Worm (Caenorhabditis elegans) whole organism, L1 larva: Measurements from ENCODE around the gene C46F2.1.

ENCODE experiments used
- C34B4.2 ChIP-seq: sonication (generic microtip); optimal IDR thresholded peaks from 2 replicates; lab custom pipeline; 2017; ENCODE audit warnings: mild to moderate bottlenecking, missing genetic modification characterization, missing compliant biosample characterization
- F16B12.6 ChIP-seq: fragments of 150-350 bp; optimal IDR thresholded peaks from 2 replicates; lab custom pipeline; 2014; ENCODE audit warnings: missing biosample characterization, missing genetic modification characterization
- aha-1 ChIP-seq: fragments of 150-350 bp; optimal IDR thresholded peaks from 2 replicates; lab custom pipeline; 2014; ENCODE audit warnings: missing biosample characterization, missing genetic modification characterization
- dpl-1 ChIP-seq, 3 experiments: fragments of 150-350 bp in 2 of 3; sonication (generic microtip) in 1 of 3; optimal IDR thresholded peaks; 2 replicates each; lab custom pipeline; 2014 to 2017; ENCODE audit warnings: missing biosample characterization in 3 of 3, missing genetic modification characterization in 3 of 3, missing genetic modification reagents in 3 of 3
- dsc-1 ChIP-seq: sonication (generic microtip); optimal IDR thresholded peaks from 2 replicates; lab custom pipeline; 2016; ENCODE audit warnings: mild to moderate bottlenecking, missing genetic modification characterization, missing compliant biosample characterization
- efl-1 ChIP-seq, 4 experiments: fragments of 150-350 bp; optimal IDR thresholded peaks in 3 of 4; peaks in 1 of 4; 1 replicate in 1 of 4; 2 replicates in 3 of 4; lab custom pipeline; 2014; ENCODE audit warnings: missing biosample characterization in 2 of 4, missing genetic modification characterization in 2 of 4, missing genetic modification reagents in 2 of 4
- fkh-4 ChIP-seq: sonication (generic microtip); optimal IDR thresholded peaks from 2 replicates; lab custom pipeline; 2016; ENCODE audit warnings: missing compliant biosample characterization, missing genetic modification characterization, borderline replicate concordance
- isw-1 ChIP-seq: fragments of 200-800 bp; sonication (Bioruptor generic); IDR thresholded peaks from 2 replicates; pipeline ENCODE4 v1.3.6; 2022; ENCODE audit warnings: missing genetic modification characterization, missing compliant biosample characterization
- lin-14 ChIP-seq: fragments of 200-800 bp; sonication (Bioruptor generic); optimal IDR thresholded peaks from 2 replicates; lab custom pipeline; 2018; ENCODE audit warnings: mild to moderate bottlenecking, missing genetic modification characterization, moderate library complexity, missing compliant biosample characterization
- lin-39 ChIP-seq: fragments of 150-350 bp; optimal IDR thresholded peaks from 2 replicates; lab custom pipeline; 2014; ENCODE audit warnings: missing biosample characterization, missing genetic modification reagents, missing genetic modification characterization
- nhr-12 ChIP-seq: sonication (generic microtip); optimal IDR thresholded peaks from 2 replicates; lab custom pipeline; 2017; ENCODE audit warnings: missing biosample characterization, missing genetic modification characterization
- nhr-19 ChIP-seq: fragments of 200-800 bp; sonication (Bioruptor generic); conservative IDR thresholded peaks from 2 replicates; pipeline ENCODE4 v1.3.6; 2022; ENCODE audit warnings: missing genetic modification characterization, missing compliant biosample characterization
- nhr-47 ChIP-seq: sonication (generic microtip); optimal IDR thresholded peaks from 2 replicates; lab custom pipeline; 2016; ENCODE audit warnings: mild to moderate bottlenecking, missing genetic modification characterization, moderate library complexity, missing compliant biosample characterization
- nhr-71 ChIP-seq: sonication (generic microtip); optimal IDR thresholded peaks from 2 replicates; lab custom pipeline; 2016; ENCODE audit warnings: mild to moderate bottlenecking, missing genetic modification characterization, moderate library complexity, missing compliant biosample characterization
- nhr-85 ChIP-seq: sonication (generic microtip); peaks from one replicate; lab custom pipeline; 2016; ENCODE audit warnings: missing genetic modification characterization, inconsistent platforms, missing compliant biosample characterization
- pag-3 ChIP-seq: sonication (generic microtip); optimal IDR thresholded peaks from 2 replicates; lab custom pipeline; 2017; ENCODE audit warnings: missing genetic modification characterization, mild to moderate bottlenecking, missing compliant biosample characterization, antibody characterized with exemption, borderline replicate concordance; ENCODE audit not compliant: insufficient read depth
- sox-4 ChIP-seq: sonication (generic microtip); optimal IDR thresholded peaks from 2 replicates; lab custom pipeline; 2016; ENCODE audit warnings: missing genetic modification characterization, missing compliant biosample characterization
- swsn-7 ChIP-seq: sonication (generic microtip); optimal IDR thresholded peaks from 2 replicates; lab custom pipeline; 2016; ENCODE audit warnings: missing genetic modification characterization, missing compliant biosample characterization
- tbx-2 ChIP-seq: sonication (generic microtip); optimal IDR thresholded peaks from 2 replicates; lab custom pipeline; 2016; ENCODE audit warnings: missing genetic modification characterization, missing compliant biosample characterization
- xbp-1 ChIP-seq: sonication (generic microtip); optimal IDR thresholded peaks from 2 replicates; lab custom pipeline; 2016; ENCODE audit warnings: missing genetic modification characterization, missing compliant biosample characterization
- zip-4 ChIP-seq: fragments of 200-800 bp; sonication (Bioruptor generic); optimal IDR thresholded peaks from 2 replicates; lab custom pipeline; 2018; ENCODE audit warnings: mild to moderate bottlenecking, missing genetic modification characterization, moderate library complexity, missing compliant biosample characterization

C46F2.1 gene

ce11 chrX:8116157-8116556 is 38.3 kb downstream of the C46F2.1 start, which contains the start of gene hlh-8:
TSS of gene hlh-8 (plus strand) at chrX:8116457.
- peak; percentile 58 for TF ChIP-seq nhr-85
- no peak for TF ChIP-seq aha-1

- TF ChIP-seq F16B12.6 (tag; lab: Kevin White, UChicago): no peak
- no peak for TF ChIP-seq nhr-47 (tag; lab: Kevin White, UChicago)
- TF ChIP-seq nhr-19 (GFP tag; lab: Robert Waterston, UW): no peak
- no peak for TF ChIP-seq tbx-2
- peak; percentile 62 for TF ChIP-seq fkh-4 (tag; lab: Kevin White, UChicago)
- TF ChIP-seq sox-4 (tag; lab: Kevin White, UChicago): no peak
- TF ChIP-seq dpl-1 (GFP tag; optimal IDR thresholded peaks at IDR 0.05; lab: Kevin White, UChicago): no peak
- peak; percentile 84 for TF ChIP-seq dsc-1
- TF ChIP-seq pag-3 (tag; lab: Kevin White, UChicago): no peak
- no peak for TF ChIP-seq swsn-7
- no peak for TF ChIP-seq efl-1 (optimal IDR thresholded peaks at IDR 0.05; lab: Kevin White, UChicago)
- no peak for TF ChIP-seq efl-1 (GFP tag; optimal IDR thresholded peaks at IDR 0.05 in 1 of 2; lab: Kevin White, UChicago)
Measured at ce11 chrX:8117827-8118317, 40.0 kb downstream of the C46F2.1 start.

- no peak for TF ChIP-seq isw-1 (GFP tag; lab: Robert Waterston, UW)
- no peak for TF ChIP-seq zip-4 (GFP tag; lab: Kevin White, UChicago)
- TF ChIP-seq lin-39: no peak
Measured at ce11 chrX:8120281-8120680, 42.4 kb downstream of the C46F2.1 start.

ce11 chrX:8123194-8123593 is 45.3 kb downstream of the C46F2.1 start, which contains the start of gene C02B8.12:
TSS of gene C02B8.12 (minus strand) at chrX:8123368.
- TF ChIP-seq pag-3 (tag; lab: Kevin White, UChicago) (no peak), lin-14 (GFP tag; lab: Kevin White, UChicago) (peak; percentile 15), nhr-85 (no peak)

ce11 chrX:8129543-8129942 is 51.7 kb downstream of the C46F2.1 start, which contains the start of gene frpr-1:
TSS of gene frpr-1 (minus strand) at chrX:8129643.
- no peak for TF ChIP-seq efl-1 (optimal IDR thresholded peaks at IDR 0.05; lab: Kevin White, UChicago)
- no peak for TF ChIP-seq efl-1 (GFP tag; optimal IDR thresholded peaks at IDR 0.05 in 1 of 2; lab: Kevin White, UChicago)
- no peak for TF ChIP-seq dsc-1
- TF ChIP-seq nhr-71 (tag; lab: Kevin White, UChicago): no peak
- TF ChIP-seq nhr-12 (tag; lab: Kevin White, UChicago): no peak
- TF ChIP-seq xbp-1 (tag; lab: Kevin White, UChicago): no peak
- no peak for TF ChIP-seq C34B4.2 (tag; lab: Kevin White, UChicago)
- TF ChIP-seq, all 84 proteins: peak for 0
